Fruit fly (Drosophila melanogaster) whole organism, wandering third instar larva: ENCODE measurements around the gene CG17598.

Experiments
- Abd-B ChIP-seq: fragments of >200 bp; optimal IDR thresholded peaks from 2 replicates; lab custom pipeline; 2017; ENCODE audit warnings: missing biosample characterization, missing genetic modification characterization
- CG32264 ChIP-seq: fragments of 200-800 bp; sonication (Bioruptor generic); optimal IDR thresholded peaks from 2 replicates; lab custom pipeline; 2016; ENCODE audit warnings: missing biosample characterization, missing genetic modification characterization
- CG9705 ChIP-seq: fragments of 200-800 bp; sonication (Bioruptor generic); optimal IDR thresholded peaks from 2 replicates; lab custom pipeline; 2018; ENCODE audit warnings: missing biosample characterization, mild to moderate bottlenecking, missing genetic modification characterization
- CrebA ChIP-seq: fragments of 200-800 bp; sonication (Bioruptor generic); optimal IDR thresholded peaks from 2 replicates; lab custom pipeline; 2016; ENCODE audit warnings: missing biosample characterization, mild to moderate bottlenecking, missing genetic modification characterization, borderline replicate concordance
- Dfd ChIP-seq: fragments of >200 bp; optimal IDR thresholded peaks from 2 replicates; lab custom pipeline; 2017; ENCODE audit warnings: missing biosample characterization, missing genetic modification characterization
- Dif ChIP-seq: fragments of 200-275, 200-300 bp; sonication (Bioruptor generic); optimal IDR thresholded peaks from 2 replicates; lab custom pipeline; 2018; ENCODE audit warnings: missing biosample characterization, missing genetic modification characterization; ENCODE audit not compliant: partially characterized antibody
- Hnf4 ChIP-seq: fragments of 200-800 bp; sonication (Bioruptor generic); optimal IDR thresholded peaks from 2 replicates; lab custom pipeline; 2016; ENCODE audit warnings: missing biosample characterization, mild to moderate bottlenecking, missing genetic modification characterization
- Hr78 ChIP-seq: fragments of >200 bp; optimal IDR thresholded peaks from 2 replicates; lab custom pipeline; 2017; ENCODE audit warnings: missing biosample characterization, missing genetic modification characterization
- Hr83 ChIP-seq: fragments of 200-300 bp; sonication (Bioruptor generic); optimal IDR thresholded peaks from 2 replicates; lab custom pipeline; 2016; ENCODE audit warnings: missing biosample characterization, mild to moderate bottlenecking, missing genetic modification characterization, moderate library complexity; ENCODE audit not compliant: poor library complexity, severe bottlenecking
- Jra ChIP-seq: sonication (Bioruptor generic); optimal IDR thresholded peaks from 2 replicates; lab custom pipeline; 2016; ENCODE audit warnings: missing biosample characterization, missing genetic modification characterization
- Myc ChIP-seq: fragments of >200 bp; optimal IDR thresholded peaks from 2 replicates; lab custom pipeline; 2017
- N ChIP-seq: fragments of >200 bp; optimal IDR thresholded peaks from 2 replicates; lab custom pipeline; 2018; ENCODE audit warnings: missing biosample characterization, missing external identifiers, missing genetic modification characterization
- OdsH ChIP-seq: fragments of 200-800 bp; sonication (Bioruptor generic); optimal IDR thresholded peaks from 2 replicates; lab custom pipeline; 2016; ENCODE audit warnings: missing biosample characterization, mild to moderate bottlenecking, missing genetic modification characterization
- Rel ChIP-seq, 2 experiments: fragments of 200-800 bp; sonication (Bioruptor generic) in 1 of 2; optimal IDR thresholded peaks; 2 replicates in 1 of 2; 3 replicates in 1 of 2; lab custom pipeline; 2016 to 2019; ENCODE audit warnings: mild to moderate bottlenecking in 2 of 2, missing biosample characterization in 2 of 2, missing genetic modification characterization in 2 of 2, moderate library complexity in 1 of 2
- Sp1 ChIP-seq: fragments of 200-800 bp; sonication (Bioruptor generic); optimal IDR thresholded peaks from 3 replicates; lab custom pipeline; 2019; ENCODE audit warnings: missing biosample characterization, mild to moderate bottlenecking, missing genetic modification characterization, moderate library complexity
- Vsx2 ChIP-seq: fragments of 200-300, 225-300 bp; sonication (Bioruptor generic); optimal IDR thresholded peaks from 2 replicates; lab custom pipeline; 2018; ENCODE audit warnings: missing biosample characterization, missing genetic modification characterization; ENCODE audit not compliant: partially characterized antibody
- br ChIP-seq: fragments of 200-800 bp; sonication (Bioruptor generic); optimal IDR thresholded peaks from 2 replicates; lab custom pipeline; 2016; ENCODE audit warnings: missing biosample characterization, missing genetic modification characterization
- brk ChIP-seq: fragments of 200-800 bp; sonication (Bioruptor generic); optimal IDR thresholded peaks from 2 replicates; lab custom pipeline; 2016; ENCODE audit warnings: missing biosample characterization, mild to moderate bottlenecking, missing genetic modification characterization
- dl ChIP-seq, 2 experiments: fragments of 175-275, 200-275 bp in 1 of 2; fragments of 200-275 bp in 1 of 2; sonication (Bioruptor generic); optimal IDR thresholded peaks; lab custom pipeline; 2018; ENCODE audit warnings: mild to moderate bottlenecking in 2 of 2, missing biosample characterization in 2 of 2, missing genetic modification characterization in 2 of 2, moderate library complexity in 2 of 2; ENCODE audit not compliant: partially characterized antibody in 2 of 2, insufficient read depth in 1 of 2
- dmrt93B ChIP-seq: fragments of 200-800 bp; sonication (Bioruptor generic); optimal IDR thresholded peaks from 2 replicates; lab custom pipeline; 2018; ENCODE audit warnings: missing biosample characterization, mild to moderate bottlenecking, missing genetic modification characterization
- ey ChIP-seq: fragments of 200-800 bp; sonication (Bioruptor generic); optimal IDR thresholded peaks from 2 replicates; lab custom pipeline; 2016; ENCODE audit warnings: missing biosample characterization, missing genetic modification characterization
- foxo ChIP-seq, 2 experiments: fragments of 200-800 bp; sonication (Bioruptor generic); optimal IDR thresholded peaks; 2 replicates in 1 of 2; 3 replicates in 1 of 2; lab custom pipeline; 2016 to 2017; ENCODE audit warnings: missing biosample characterization in 2 of 2, missing genetic modification characterization in 2 of 2
- fru ChIP-seq: fragments of 200-800 bp; sonication (Bioruptor generic); optimal IDR thresholded peaks from 3 replicates; lab custom pipeline; 2016; ENCODE audit warnings: missing biosample characterization, mild to moderate bottlenecking, missing genetic modification characterization
- jim ChIP-seq: fragments of 175-275, 200-325 bp; sonication (Bioruptor generic); optimal IDR thresholded peaks from 2 replicates; lab custom pipeline; 2016; ENCODE audit warnings: missing biosample characterization, mild to moderate bottlenecking, missing genetic modification characterization
- lola ChIP-seq: fragments of >200 bp; optimal IDR thresholded peaks from 2 replicates; lab custom pipeline; 2017; ENCODE audit warnings: missing biosample characterization, missing genetic modification characterization
- pan ChIP-seq: fragments of >200 bp; optimal IDR thresholded peaks from 2 replicates; lab custom pipeline; 2017
- psq ChIP-seq: fragments of 200-800 bp; sonication (Bioruptor generic); optimal IDR thresholded peaks from 3 replicates; lab custom pipeline; 2017; ENCODE audit warnings: missing biosample characterization, mild to moderate bottlenecking, missing genetic modification characterization, moderate library complexity
- rgr ChIP-seq: fragments of 200-800 bp; sonication (Bioruptor generic); optimal IDR thresholded peaks from 3 replicates; lab custom pipeline; 2016; ENCODE audit warnings: missing biosample characterization, mild to moderate bottlenecking, missing genetic modification characterization
- sage ChIP-seq: fragments of 200-800 bp; sonication (Bioruptor generic); optimal IDR thresholded peaks from 2 replicates; lab custom pipeline; 2016; ENCODE audit warnings: missing biosample characterization, mild to moderate bottlenecking, missing genetic modification characterization
- sv ChIP-seq: fragments of 200-800 bp; sonication (Bioruptor generic); optimal IDR thresholded peaks from 3 replicates; lab custom pipeline; 2016; ENCODE audit warnings: missing biosample characterization, missing genetic modification characterization
- tai ChIP-seq: sonication (Bioruptor generic); optimal IDR thresholded peaks from 2 replicates; lab custom pipeline; 2016; ENCODE audit warnings: missing biosample characterization, missing genetic modification characterization
- usp ChIP-seq: fragments of >200 bp; optimal IDR thresholded peaks from 2 replicates; lab custom pipeline; 2017; ENCODE audit warnings: missing biosample characterization, missing genetic modification characterization
- woc ChIP-seq: sonication (Bioruptor generic); optimal IDR thresholded peaks from 2 replicates; lab custom pipeline; 2016; ENCODE audit warnings: missing biosample characterization, mild to moderate bottlenecking, missing genetic modification characterization

CG17598 gene

DNA sequence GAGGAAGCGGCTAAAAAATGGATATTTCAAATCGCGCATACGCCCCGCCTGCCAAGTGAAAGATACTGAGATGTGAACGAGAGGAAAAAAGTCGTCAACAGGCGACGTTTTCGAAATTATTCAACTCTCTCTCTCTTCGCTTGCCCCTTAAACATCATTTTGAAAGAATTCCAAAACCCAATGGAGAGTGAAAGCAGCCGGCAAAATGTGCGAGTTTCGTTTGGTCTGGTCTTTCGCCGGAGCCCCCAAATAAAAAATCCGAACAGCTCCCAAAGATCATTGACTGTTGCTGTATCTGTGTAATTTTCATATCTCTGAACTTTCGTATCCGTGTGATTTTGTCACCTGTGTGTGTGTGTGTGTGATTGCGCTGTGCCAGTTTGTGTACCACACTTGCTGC, 28.1 kb downstream of the CG17598 start:
- TF ChIP-seq rgr (GFP tag; lab: Kevin White, UChicago): no peak
- TF ChIP-seq, all 38 proteins: peak for 0

- TF ChIP-seq woc: no peak
- TF ChIP-seq Abd-B (GFP tag; lab: Kevin White, UChicago): no peak
- no peak for TF ChIP-seq sv (GFP tag; lab: Kevin White, UChicago)
- no peak for TF ChIP-seq CG32264 (GFP tag; lab: Kevin White, UChicago)
- no peak for TF ChIP-seq pan (lab: Kevin White, UChicago)
- TF ChIP-seq brk (GFP tag; lab: Kevin White, UChicago): no peak
Measured at dm6 chrX:22510776-22511175, 29.4 kb downstream of the CG17598 start.

DNA sequence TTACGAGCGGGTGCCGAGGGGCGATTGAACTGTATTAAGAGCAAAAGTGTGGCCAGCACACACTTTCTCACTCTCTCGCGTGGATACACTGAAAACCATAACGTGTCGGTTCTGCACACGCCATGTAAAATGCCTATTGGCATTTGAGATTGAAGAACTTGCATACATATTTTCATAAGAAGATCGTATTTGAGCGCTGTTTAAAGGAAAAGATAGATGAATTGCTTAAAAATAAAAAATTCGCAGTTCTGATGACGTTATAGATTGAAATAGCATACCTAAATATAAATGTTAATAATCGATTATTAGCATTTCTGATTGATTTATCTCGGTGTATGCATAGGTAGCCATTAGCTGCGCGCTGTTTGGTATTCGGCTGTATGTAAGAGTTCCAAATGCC, 31.1 kb downstream of the CG17598 start:
- TF ChIP-seq ey (GFP tag; lab: Kevin White, UChicago) (no peak), jim (no peak), Myc (lab: Kevin White, UChicago) (no peak), fru (GFP tag; lab: Kevin White, UChicago) (no peak), Hr78 (no peak), dmrt93B (no peak), Hnf4 (GFP tag; lab: Kevin White, UChicago) (no peak), sage (no peak), Hr83 (no peak), tai (no peak), pan (lab: Kevin White, UChicago) (no peak), lola (GFP tag; lab: Kevin White, UChicago) (no peak), Sp1 (GFP tag; lab: Kevin White, UChicago) (no peak), br (no peak), CG9705 (no peak), rgr (GFP tag; lab: Kevin White, UChicago) (no peak), CrebA (no peak), Jra (no peak), Dif (no peak), usp (no peak)

- TF ChIP-seq ey (GFP tag; lab: Kevin White, UChicago) (no peak), fru (GFP tag; lab: Kevin White, UChicago) (no peak), br (no peak), sv (GFP tag; lab: Kevin White, UChicago) (no peak), OdsH (GFP tag; lab: Kevin White, UChicago) (no peak), Abd-B (GFP tag; lab: Kevin White, UChicago) (no peak), N (no peak), CG9705 (no peak), psq (GFP tag; lab: Kevin White, UChicago) (no peak), CrebA (no peak), dl (GFP tag; optimal IDR thresholded peaks at IDR 0.05; lab: Kevin White, UChicago; ENCODE audit: insufficient read depth in 1 of 2, partially characterized antibody in 2 of 2) (no peak), Dfd (GFP tag; lab: Kevin White, UChicago) (no peak), foxo (GFP tag; optimal IDR thresholded peaks at IDR 0.05; lab: Kevin White, UChicago) (no peak), Vsx2 (GFP tag; lab: Kevin White, UChicago) (no peak), brk (GFP tag; lab: Kevin White, UChicago) (no peak), Dif (no peak), jim (no peak), rgr (GFP tag; lab: Kevin White, UChicago) (no peak)
Measured at dm6 chrX:22502225-22502624, 38.0 kb downstream of the CG17598 start.

- TF ChIP-seq Sp1 (GFP tag; lab: Kevin White, UChicago) (no peak), sage (no peak), pan (lab: Kevin White, UChicago) (no peak), Rel (GFP tag; optimal IDR thresholded peaks at IDR 0.05; lab: Kevin White, UChicago) (no peak), Rel (tag; optimal IDR thresholded peaks at IDR 0.05; lab: Kevin White, UChicago) (no peak), br (no peak), dl (GFP tag; optimal IDR thresholded peaks at IDR 0.05; lab: Kevin White, UChicago; ENCODE audit: insufficient read depth in 1 of 2, partially characterized antibody in 2 of 2) (no peak), lola (GFP tag; lab: Kevin White, UChicago) (no peak)
Measured at dm6 chrX:22499557-22499956, 40.6 kb downstream of the CG17598 start.
